Worm (Caenorhabditis elegans) whole organism, late embryonic: ENCODE data around the gene C55A6.1.

Source experiments
- C08G9.2 ChIP-seq: sonication (generic microtip); optimal IDR thresholded peaks from 2 replicates; lab custom pipeline; 2016; ENCODE audit warnings: mild to moderate bottlenecking, missing genetic modification characterization, moderate library complexity, missing compliant biosample characterization
- F13H6.1 ChIP-seq: sonication (generic microtip); optimal IDR thresholded peaks from 2 replicates; lab custom pipeline; 2016; ENCODE audit warnings: missing genetic modification characterization, missing compliant biosample characterization
- K02D7.2 ChIP-seq: sonication (generic microtip); optimal IDR thresholded peaks from 2 replicates; lab custom pipeline; 2017; ENCODE audit warnings: mild to moderate bottlenecking, missing genetic modification characterization, missing compliant biosample characterization
- K09A11.1 ChIP-seq: sonication (generic microtip); optimal IDR thresholded peaks from 2 replicates; lab custom pipeline; 2017; ENCODE audit warnings: antibody characterized with exemption, mild to moderate bottlenecking, missing genetic modification characterization, missing compliant biosample characterization; ENCODE audit not compliant: insufficient read depth
- ahr-1 ChIP-seq: sonication (generic microtip); optimal IDR thresholded peaks from 2 replicates; lab custom pipeline; 2016; ENCODE audit warnings: missing genetic modification characterization, missing compliant biosample characterization
- ama-1 ChIP-seq: fragments of 150-350 bp; optimal IDR thresholded peaks from 2 replicates; lab custom pipeline; 2014
- ceh-14 ChIP-seq: sonication (generic microtip); optimal IDR thresholded peaks from 2 replicates; lab custom pipeline; 2016; ENCODE audit warnings: missing genotype, missing genetic modification characterization, missing compliant biosample characterization
- ceh-18 ChIP-seq: sonication (generic microtip); optimal IDR thresholded peaks from 2 replicates; lab custom pipeline; 2016; ENCODE audit warnings: missing genetic modification characterization, missing compliant biosample characterization
- ceh-19 ChIP-seq: fragments of 200-800 bp; sonication (Bioruptor generic); optimal IDR thresholded peaks from 2 replicates; lab custom pipeline; 2018; ENCODE audit warnings: mild to moderate bottlenecking, missing genetic modification characterization, missing compliant biosample characterization
- ceh-2 ChIP-seq: sonication (generic microtip); optimal IDR thresholded peaks from 2 replicates; lab custom pipeline; 2016; ENCODE audit warnings: missing genotype, missing genetic modification characterization, missing compliant biosample characterization
- ceh-22 ChIP-seq: sonication (generic microtip); optimal IDR thresholded peaks from 2 replicates; lab custom pipeline; 2017; ENCODE audit warnings: missing biosample characterization, missing genetic modification characterization
- ceh-30 ChIP-seq: fragments of 150-350 bp; optimal IDR thresholded peaks from 2 replicates; lab custom pipeline; 2014; ENCODE audit warnings: missing biosample characterization, missing genetic modification characterization
- ceh-31 ChIP-seq: sonication (generic microtip); optimal IDR thresholded peaks from 2 replicates; lab custom pipeline; 2016; ENCODE audit warnings: missing genetic modification characterization, missing compliant biosample characterization
- ceh-34 ChIP-seq: sonication (generic microtip); optimal IDR thresholded peaks from 2 replicates; lab custom pipeline; 2016; ENCODE audit warnings: mild to moderate bottlenecking, missing genetic modification characterization, missing compliant biosample characterization
- ceh-48 ChIP-seq: sonication (generic microtip); optimal IDR thresholded peaks from 2 replicates; lab custom pipeline; 2016; ENCODE audit warnings: missing genetic modification characterization, inconsistent platforms, missing compliant biosample characterization
- ceh-6 ChIP-seq: fragments of 200-800 bp; sonication (Bioruptor generic); optimal IDR thresholded peaks from 2 replicates; lab custom pipeline; 2018; ENCODE audit warnings: mild to moderate bottlenecking, missing genetic modification characterization, missing compliant biosample characterization
- dmd-4 ChIP-seq: sonication (generic microtip); optimal IDR thresholded peaks from 2 replicates; lab custom pipeline; 2016; ENCODE audit warnings: borderline replicate concordance, missing genetic modification characterization, missing compliant biosample characterization
- dve-1 ChIP-seq: sonication (generic microtip); optimal IDR thresholded peaks from 2 replicates; lab custom pipeline; 2017; ENCODE audit warnings: antibody characterized with exemption, mild to moderate bottlenecking, missing genetic modification characterization, missing compliant biosample characterization
- elt-2 ChIP-seq: sonication (generic microtip); optimal IDR thresholded peaks from 2 replicates; lab custom pipeline; 2016; ENCODE audit warnings: missing genetic modification reagents, missing genetic modification characterization, missing compliant biosample characterization
- ets-4 ChIP-seq: sonication (generic microtip); optimal IDR thresholded peaks from 2 replicates; lab custom pipeline; 2016; ENCODE audit warnings: missing genetic modification characterization, missing compliant biosample characterization
- fax-1 ChIP-seq: sonication (generic microtip); optimal IDR thresholded peaks from 2 replicates; lab custom pipeline; 2016; ENCODE audit warnings: missing genotype, missing genetic modification characterization, missing compliant biosample characterization
- fkh-10 ChIP-seq: fragments of 150-350 bp; optimal IDR thresholded peaks from 2 replicates; lab custom pipeline; 2014; ENCODE audit warnings: missing biosample characterization, missing genetic modification reagents, missing genetic modification characterization
- hlh-15 ChIP-seq: sonication (generic microtip); optimal IDR thresholded peaks from 2 replicates; lab custom pipeline; 2016; ENCODE audit warnings: missing genetic modification characterization, missing compliant biosample characterization
- hlh-6 ChIP-seq: sonication (generic microtip); optimal IDR thresholded peaks from 2 replicates; lab custom pipeline; 2016; ENCODE audit warnings: missing genotype, missing genetic modification characterization, missing compliant biosample characterization
- hlh-8 ChIP-seq: sonication (generic microtip); optimal IDR thresholded peaks from 2 replicates; lab custom pipeline; 2016; ENCODE audit warnings: missing genotype, missing genetic modification characterization, missing compliant biosample characterization
- lim-6 ChIP-seq: sonication (generic microtip); optimal IDR thresholded peaks from 2 replicates; lab custom pipeline; 2016; ENCODE audit warnings: missing genetic modification characterization, missing compliant biosample characterization
- mec-3 ChIP-seq: sonication (generic microtip); optimal IDR thresholded peaks from 2 replicates; lab custom pipeline; 2016; ENCODE audit warnings: borderline replicate concordance, missing genetic modification characterization, missing compliant biosample characterization
- nfya-1 ChIP-seq: sonication (generic microtip); optimal IDR thresholded peaks from 2 replicates; lab custom pipeline; 2017; ENCODE audit warnings: missing genetic modification characterization, mild to moderate bottlenecking, missing compliant biosample characterization, antibody characterized with exemption, moderate library complexity
- nhr-11 ChIP-seq: fragments of 150-350 bp; optimal IDR thresholded peaks from 2 replicates; lab custom pipeline; 2014; ENCODE audit warnings: missing biosample characterization, missing genetic modification characterization
- npax-4 ChIP-seq: sonication (generic microtip); optimal IDR thresholded peaks from 2 replicates; lab custom pipeline; 2016; ENCODE audit warnings: missing genetic modification characterization, missing compliant biosample characterization
- odd-2 ChIP-seq: sonication (generic microtip); optimal IDR thresholded peaks from 2 replicates; lab custom pipeline; 2017; ENCODE audit warnings: antibody characterized with exemption, mild to moderate bottlenecking, missing genetic modification characterization, missing compliant biosample characterization
- ref-2 ChIP-seq: sonication (generic microtip); optimal IDR thresholded peaks from 2 replicates; lab custom pipeline; 2016; ENCODE audit warnings: missing genetic modification characterization, missing compliant biosample characterization
- rnt-1 ChIP-seq: sonication (generic microtip); optimal IDR thresholded peaks from 2 replicates; lab custom pipeline; 2016; ENCODE audit warnings: missing genetic modification characterization, missing compliant biosample characterization
- sdc-2 ChIP-seq: sonication (generic microtip); optimal IDR thresholded peaks from 2 replicates; lab custom pipeline; 2016; ENCODE audit warnings: missing genotype, missing genetic modification characterization, missing compliant biosample characterization
- sox-4 ChIP-seq: sonication (generic microtip); optimal IDR thresholded peaks from 2 replicates; lab custom pipeline; 2017; ENCODE audit warnings: mild to moderate bottlenecking, missing genetic modification characterization, inconsistent platforms, missing compliant biosample characterization
- syd-9 ChIP-seq: sonication (generic microtip); optimal IDR thresholded peaks from 2 replicates; lab custom pipeline; 2016; ENCODE audit warnings: mild to moderate bottlenecking, missing genetic modification characterization, moderate library complexity, missing compliant biosample characterization
- tbx-2 ChIP-seq: sonication (generic microtip); optimal IDR thresholded peaks from 2 replicates; lab custom pipeline; 2016; ENCODE audit warnings: missing genetic modification characterization, missing compliant biosample characterization
- tbx-7 ChIP-seq: sonication (generic microtip); optimal IDR thresholded peaks from 2 replicates; lab custom pipeline; 2016; ENCODE audit warnings: missing genotype, missing genetic modification characterization, missing compliant biosample characterization
- ttx-3 ChIP-seq: sonication (generic microtip); optimal IDR thresholded peaks from 2 replicates; lab custom pipeline; 2016; ENCODE audit warnings: missing genetic modification reagents, missing genetic modification characterization, missing compliant biosample characterization
- unc-3 ChIP-seq, 2 experiments: fragments of 200-800 bp in 1 of 2; sonication (Bioruptor generic) in 1 of 2; sonication (generic microtip) in 1 of 2; conservative IDR thresholded peaks in 1 of 2; optimal IDR thresholded peaks in 1 of 2; 2 replicates each; pipeline versions ENCODE4 v1.3.6 to Lab custom; 2016 to 2022; ENCODE audit warnings: missing compliant biosample characterization in 2 of 2, missing genetic modification characterization in 2 of 2, missing genetic modification reagents in 1 of 2
- unc-42 ChIP-seq: sonication (generic microtip); optimal IDR thresholded peaks from 2 replicates; lab custom pipeline; 2016; ENCODE audit warnings: missing genotype, missing genetic modification characterization, missing compliant biosample characterization
- unc-55 ChIP-seq: sonication (generic microtip); optimal IDR thresholded peaks from 2 replicates; lab custom pipeline; 2017; ENCODE audit warnings: missing biosample characterization, missing genetic modification reagents, missing genetic modification characterization
- zip-5 ChIP-seq: sonication (generic microtip); optimal IDR thresholded peaks from 2 replicates; lab custom pipeline; 2016; ENCODE audit warnings: missing genetic modification characterization, missing compliant biosample characterization
- ztf-16 ChIP-seq: sonication (generic microtip); optimal IDR thresholded peaks from 2 replicates; lab custom pipeline; 2017; ENCODE audit warnings: missing genetic modification characterization, missing compliant biosample characterization

The C55A6.1 gene

ce11 chrV:11504853-11505397, at the start of gene C55A6.1, which contains the start of gene C55A6.10:
TSS of gene C55A6.1 (minus strand) at chrV:11504968.
TSS of gene C55A6.10 (plus strand) at chrV:11505347.
- peak; percentile 53 for TF ChIP-seq ceh-34
- peak; percentile 88 for TF ChIP-seq ref-2 (tag; lab: Kevin White, UChicago)
- peak; percentile 15 for TF ChIP-seq hlh-6
- TF ChIP-seq dmd-4 (tag; lab: Kevin White, UChicago): peak; percentile 15
- TF ChIP-seq elt-2 (tag; lab: Kevin White, UChicago): peak; percentile 36
- peak; percentile 80 for TF ChIP-seq ceh-2
- peak; percentile 96 for TF ChIP-seq ceh-31 (tag; lab: Kevin White, UChicago)
- peak; percentile 10 for TF ChIP-seq ceh-48 (tag; lab: Kevin White, UChicago)
- peak; percentile 17 for TF ChIP-seq ttx-3 (tag; lab: Kevin White, UChicago)
- peak; percentile 62 for TF ChIP-seq tbx-7 (tag; lab: Kevin White, UChicago)
- TF ChIP-seq nfya-1 (tag; lab: Kevin White, UChicago): peak; percentile 73
- peak; percentile 14 for TF ChIP-seq ceh-6 (GFP tag; lab: Kevin White, UChicago)
- peak; percentile 65 for TF ChIP-seq ets-4 (tag; lab: Kevin White, UChicago)
- TF ChIP-seq unc-42 (tag; lab: Kevin White, UChicago): peak; percentile 83
- peak; percentile 43 for TF ChIP-seq zip-5 (tag; lab: Kevin White, UChicago)
- TF ChIP-seq C08G9.2: peak; percentile 75
- TF ChIP-seq fax-1 (tag; lab: Kevin White, UChicago): peak; percentile 50
- TF ChIP-seq lim-6 (tag; lab: Kevin White, UChicago): peak; percentile 82
- TF ChIP-seq F13H6.1 (tag; lab: Kevin White, UChicago): peak; percentile 70
- peak; percentile 19 for TF ChIP-seq ceh-19
- peak; percentile 93 for TF ChIP-seq tbx-2
- peak; percentile 11 for TF ChIP-seq ztf-16
- TF ChIP-seq ceh-14 (tag; lab: Kevin White, UChicago): peak; percentile 92
- peak; percentile 36 for TF ChIP-seq syd-9 (tag; lab: Kevin White, UChicago)
- TF ChIP-seq rnt-1 (tag; lab: Kevin White, UChicago): peak; percentile 71
- TF ChIP-seq sdc-2: peak; percentile 30
- peak; percentile 35 for TF ChIP-seq ceh-18 (tag; lab: Kevin White, UChicago)
- TF ChIP-seq hlh-8 (tag; lab: Kevin White, UChicago): peak; percentile 32

ce11 chrV:11554260-11554659, 49.5 kb upstream of the C55A6.1 start, which contains the start of gene duo-1:
TSS of gene duo-1 (plus strand) at chrV:11554630.
- TF ChIP-seq K09A11.1 (no peak), unc-55 (GFP tag; lab: Kevin White, UChicago) (no peak), sdc-2 (no peak), fax-1 (tag; lab: Kevin White, UChicago) (no peak), ahr-1 (tag; lab: Kevin White, UChicago) (no peak), npax-4 (no peak), nhr-11 (tag; lab: Kevin White, UChicago) (no peak), dmd-4 (tag; lab: Kevin White, UChicago) (no peak)

DNA sequence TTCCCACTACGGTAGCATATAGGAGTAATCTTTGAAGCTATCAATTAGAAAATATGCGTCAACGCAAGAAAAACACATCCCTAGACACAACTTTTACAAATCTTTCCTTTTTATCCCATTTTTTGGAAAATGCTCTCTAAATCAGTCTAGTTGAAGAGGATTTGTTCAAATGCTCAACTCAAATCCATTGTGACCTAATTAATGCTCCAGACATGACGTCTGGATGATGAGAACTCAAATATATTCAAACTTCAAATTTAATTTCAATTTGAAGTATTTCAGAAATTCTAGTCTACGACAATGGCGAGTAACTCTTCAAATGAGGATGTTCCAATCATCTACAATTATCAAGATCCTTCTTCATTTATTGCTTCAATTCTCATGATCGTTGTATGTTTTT, 47.6 kb upstream of the C55A6.1 start, which contains the start of gene srx-85:
Gene srx-85, plus strand, starts transcription at position 301 of the 400 bp plus-strand sequence.
- TF ChIP-seq F13H6.1 (tag; lab: Kevin White, UChicago) (no peak), ceh-2 (no peak), rnt-1 (tag; lab: Kevin White, UChicago) (no peak), odd-2 (tag; lab: Kevin White, UChicago) (no peak), fkh-10 (GFP tag; lab: Kevin White, UChicago) (no peak), nfya-1 (tag; lab: Kevin White, UChicago) (no peak), ttx-3 (tag; lab: Kevin White, UChicago) (no peak), unc-55 (GFP tag; lab: Kevin White, UChicago) (no peak)

DNA sequence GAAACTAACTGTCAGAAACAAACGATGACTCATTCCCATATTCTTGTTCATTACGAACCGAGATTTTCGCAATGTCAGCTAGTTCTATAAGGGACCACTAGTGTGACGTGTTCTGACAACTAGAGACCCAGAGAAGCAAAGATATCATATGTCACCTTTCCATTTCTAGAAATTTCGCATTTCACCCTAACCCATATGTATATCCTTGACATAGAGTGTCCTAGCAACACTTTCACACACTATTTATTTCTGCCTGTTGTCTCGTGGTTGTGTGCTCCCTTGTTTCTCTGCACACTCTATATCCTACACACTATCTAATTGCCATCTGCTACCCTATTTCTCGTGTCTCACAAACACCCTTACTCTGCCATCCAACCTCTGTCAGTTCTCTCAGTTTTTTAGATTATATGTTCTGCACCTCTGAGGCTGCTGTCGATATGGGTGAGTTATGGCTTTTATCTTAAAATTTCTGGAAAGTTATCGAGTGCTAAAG, 44.2 kb upstream of the C55A6.1 start, which contains the start of the genes F38B7.17 and F38B7.3:
Gene F38B7.17, minus strand, starts transcription at position 51 of the 493 bp plus-strand sequence.
Gene F38B7.3, plus strand, starts transcription at position 194 of the 493 bp plus-strand sequence.
- TF ChIP-seq unc-3 (GFP tag; conservative IDR thresholded peaks at IDR 0.05; lab: Robert Waterston, UW) (no peak), unc-3 (tag; optimal IDR thresholded peaks at IDR 0.05; lab: Kevin White, UChicago) (no peak), ceh-19 (peak; percentile 39), tbx-7 (tag; lab: Kevin White, UChicago) (no peak), ceh-6 (GFP tag; lab: Kevin White, UChicago) (no peak), ceh-30 (no peak), mec-3 (no peak), ets-4 (tag; lab: Kevin White, UChicago) (no peak), sox-4 (tag; lab: Kevin White, UChicago) (no peak), ceh-48 (tag; lab: Kevin White, UChicago) (no peak), ceh-22 (tag; lab: Kevin White, UChicago) (no peak), lim-6 (tag; lab: Kevin White, UChicago) (no peak), ceh-2 (no peak), dve-1 (peak; percentile 36), tbx-2 (peak; percentile 51), dmd-4 (tag; lab: Kevin White, UChicago) (no peak), ama-1 (lab: Kevin White, UChicago) (no peak), hlh-15 (no peak), K02D7.2 (tag; lab: Kevin White, UChicago) (no peak), npax-4 (no peak)
